Fruit fly (Drosophila melanogaster) whole organism, prepupa: ENCODE data around the gene CG18268.

ENCODE experiments used
- CG11294 ChIP-seq: fragments of 200-800 bp; sonication (Bioruptor generic); IDR thresholded peaks from 2 replicates; pipeline ENCODE4 v1.3.6; 2022; ENCODE audit warnings: missing biosample characterization, missing genetic modification characterization
- CG11762 ChIP-seq: fragments of 200-800 bp; sonication (Bioruptor generic); optimal IDR thresholded peaks from 3 replicates; lab custom pipeline; 2016; ENCODE audit warnings: missing biosample characterization, missing genetic modification characterization; ENCODE audit not compliant: insufficient read depth
- CG16779 ChIP-seq: fragments of 200-800 bp; sonication (Bioruptor generic); optimal IDR thresholded peaks from 3 replicates; lab custom pipeline; 2017; ENCODE audit warnings: missing biosample characterization, mild to moderate bottlenecking, missing genetic modification characterization
- CG3032 ChIP-seq: fragments of 200-800 bp; optimal IDR thresholded peaks from 2 replicates; lab custom pipeline; 2019; ENCODE audit warnings: missing biosample characterization, mild to moderate bottlenecking, missing genetic modification characterization, moderate library complexity
- CG34406 ChIP-seq: fragments of 200-800 bp; sonication (Bioruptor generic); optimal IDR thresholded peaks from 3 replicates; lab custom pipeline; 2016; ENCODE audit warnings: missing biosample characterization, missing genetic modification characterization
- CG3919 ChIP-seq: fragments of 200-800 bp; sonication (Bioruptor generic); optimal IDR thresholded peaks from 3 replicates; lab custom pipeline; 2016; ENCODE audit warnings: missing biosample characterization, missing genetic modification characterization
- CG4318 ChIP-seq: fragments of 200-800 bp; sonication (Bioruptor generic); optimal IDR thresholded peaks from 3 replicates; lab custom pipeline; 2017; ENCODE audit warnings: missing biosample characterization, mild to moderate bottlenecking, missing genetic modification characterization
- CG6163 ChIP-seq: fragments of 200-800 bp; sonication (Bioruptor generic); IDR thresholded peaks from 3 replicates; pipeline ENCODE4 v1.3.6; 2022; ENCODE audit warnings: missing biosample characterization, missing genetic modification characterization
- CG6276 ChIP-seq: fragments of 200-800 bp; sonication (Bioruptor generic); optimal IDR thresholded peaks from 2 replicates; lab custom pipeline; 2017; ENCODE audit warnings: missing biosample characterization, mild to moderate bottlenecking, missing genetic modification characterization
- CG6854 ChIP-seq: fragments of 200-800 bp; sonication (Bioruptor generic); optimal IDR thresholded peaks from 2 replicates; lab custom pipeline; 2017; ENCODE audit warnings: missing biosample characterization, mild to moderate bottlenecking, missing genetic modification characterization
- CG7368 ChIP-seq: fragments of 200-800 bp; sonication (Bioruptor generic); optimal IDR thresholded peaks from 3 replicates; lab custom pipeline; 2016; ENCODE audit warnings: missing biosample characterization, missing genetic modification characterization
- CG8119 ChIP-seq: fragments of 200-800 bp; sonication (Bioruptor generic); IDR thresholded peaks from 3 replicates; pipeline ENCODE4 v1.3.6; 2022; ENCODE audit warnings: missing biosample characterization, missing genetic modification characterization
- CG8319 ChIP-seq: fragments of 200-800 bp; sonication (Bioruptor generic); optimal IDR thresholded peaks from 3 replicates; lab custom pipeline; 2016; ENCODE audit warnings: missing biosample characterization, missing genetic modification characterization
- CG8632 ChIP-seq: fragments of 200-800 bp; sonication (Bioruptor generic); optimal IDR thresholded peaks from 3 replicates; lab custom pipeline; 2016; ENCODE audit warnings: missing biosample characterization, missing genetic modification characterization
- CG9139 ChIP-seq: fragments of 200-800 bp; sonication (Bioruptor generic); optimal IDR thresholded peaks from 3 replicates; lab custom pipeline; 2017; ENCODE audit warnings: missing biosample characterization, mild to moderate bottlenecking, missing genetic modification characterization
- Eip78C ChIP-seq: fragments of 200-800 bp; sonication (Bioruptor generic); peaks from one replicate; lab custom pipeline; 2016; ENCODE audit warnings: missing biosample characterization, missing genetic modification characterization
- Ets21C ChIP-seq: fragments of 200-800 bp; sonication (Bioruptor generic); optimal IDR thresholded peaks from 3 replicates; lab custom pipeline; 2016; ENCODE audit warnings: missing biosample characterization, missing genetic modification characterization
- Ets96B ChIP-seq: fragments of 200-800 bp; optimal IDR thresholded peaks from 2 replicates; lab custom pipeline; 2019; ENCODE audit warnings: missing biosample characterization, mild to moderate bottlenecking, missing genetic modification characterization, moderate library complexity
- Gug ChIP-seq: fragments of 200-800 bp; sonication (Bioruptor generic); IDR thresholded peaks from 2 replicates; pipeline ENCODE4 v1.3.6; 2022; ENCODE audit warnings: missing biosample characterization, missing genetic modification characterization
- Hr38 ChIP-seq: sonication (Bioruptor generic); optimal IDR thresholded peaks from 2 replicates; lab custom pipeline; 2016; ENCODE audit warnings: missing biosample characterization, missing genetic modification characterization
- Hr39 ChIP-seq: fragments of 200-800 bp; sonication (Bioruptor generic); optimal IDR thresholded peaks from 2 replicates; lab custom pipeline; 2016; ENCODE audit warnings: missing biosample characterization, missing genetic modification characterization
- Lpt ChIP-seq: fragments of 200-800 bp; sonication (Bioruptor generic); optimal IDR thresholded peaks from 3 replicates; lab custom pipeline; 2016; ENCODE audit warnings: missing biosample characterization, missing genetic modification characterization
- Met ChIP-seq: fragments of 200-800 bp; sonication (Bioruptor generic); optimal IDR thresholded peaks from 3 replicates; lab custom pipeline; 2016; ENCODE audit warnings: missing biosample characterization, missing genetic modification characterization
- OdsH ChIP-seq: fragments of 200-800 bp; sonication (Bioruptor generic); optimal IDR thresholded peaks from 3 replicates; lab custom pipeline; 2016; ENCODE audit warnings: missing biosample characterization, missing genetic modification characterization
- Sox102F ChIP-seq: fragments of 200-800 bp; sonication (Bioruptor generic); optimal IDR thresholded peaks from 2 replicates; lab custom pipeline; 2016; ENCODE audit warnings: missing biosample characterization, mild to moderate bottlenecking, missing genetic modification characterization
- Sox14 ChIP-seq: fragments of 200-800 bp; sonication (Bioruptor generic); optimal IDR thresholded peaks from 3 replicates; lab custom pipeline; 2016; ENCODE audit warnings: missing biosample characterization, missing genetic modification characterization
- Sox15 ChIP-seq: fragments of 200-800 bp; sonication (Bioruptor generic); optimal IDR thresholded peaks from 3 replicates; lab custom pipeline; 2016; ENCODE audit warnings: missing biosample characterization, missing genetic modification characterization
- achi ChIP-seq: fragments of 200-800 bp; sonication (Bioruptor generic); optimal IDR thresholded peaks from 3 replicates; lab custom pipeline; 2016; ENCODE audit warnings: missing biosample characterization, missing genetic modification characterization
- dac ChIP-seq: fragments of 200-800 bp; sonication (Bioruptor generic); optimal IDR thresholded peaks from 2 replicates; lab custom pipeline; 2017; ENCODE audit warnings: missing biosample characterization, mild to moderate bottlenecking, missing genetic modification characterization
- eg ChIP-seq: fragments of 200-800 bp; sonication (Bioruptor generic); IDR thresholded peaks from 3 replicates; pipeline ENCODE4 v1.3.6; 2022; ENCODE audit warnings: missing biosample characterization, missing genetic modification characterization
- fd59A ChIP-seq: fragments of 200-800 bp; sonication (Bioruptor generic); optimal IDR thresholded peaks from 2 replicates; lab custom pipeline; 2017; ENCODE audit warnings: missing biosample characterization, mild to moderate bottlenecking, missing genetic modification characterization, missing genetic modification reagents
- fd85E ChIP-seq: fragments of 200-800 bp; sonication (Bioruptor generic); optimal IDR thresholded peaks from 3 replicates; lab custom pipeline; 2016; ENCODE audit warnings: missing biosample characterization, missing genetic modification characterization
- net ChIP-seq: fragments of 200-800 bp; sonication (Bioruptor generic); optimal IDR thresholded peaks from 3 replicates; lab custom pipeline; 2016; ENCODE audit warnings: missing biosample characterization, missing genetic modification characterization
- pdm3 ChIP-seq: fragments of 200-800 bp; sonication (Bioruptor generic); optimal IDR thresholded peaks from 3 replicates; lab custom pipeline; 2016; ENCODE audit warnings: missing biosample characterization, missing genetic modification characterization
- salr ChIP-seq, 2 experiments: fragments of 200-800 bp; sonication (Bioruptor generic); optimal IDR thresholded peaks; 3 replicates each; lab custom pipeline; 2016 to 2018; ENCODE audit warnings: missing biosample characterization in 2 of 2, missing genetic modification characterization in 2 of 2, mild to moderate bottlenecking in 1 of 2
- ss ChIP-seq, 2 experiments: fragments of 200-800 bp; sonication (Bioruptor generic); optimal IDR thresholded peaks; 2 replicates in 1 of 2; 3 replicates in 1 of 2; lab custom pipeline; 2017 to 2018; ENCODE audit warnings: mild to moderate bottlenecking in 2 of 2, missing biosample characterization in 2 of 2, missing genetic modification characterization in 2 of 2, moderate library complexity in 1 of 2
- svp ChIP-seq: fragments of 200-800 bp; sonication (Bioruptor generic); peaks from one replicate; lab custom pipeline; 2016; ENCODE audit warnings: missing biosample characterization, missing genetic modification characterization
- topi ChIP-seq: fragments of 200-800 bp; sonication (Bioruptor generic); optimal IDR thresholded peaks from 3 replicates; lab custom pipeline; 2016; ENCODE audit warnings: missing biosample characterization, missing genetic modification characterization
- vri ChIP-seq: fragments of 200-800 bp; sonication (Bioruptor generic); optimal IDR thresholded peaks from 3 replicates; lab custom pipeline; 2016; ENCODE audit warnings: missing biosample characterization, mild to moderate bottlenecking, missing genetic modification characterization

The CG18268 gene

dm6 chr3R:7809662-7810621, 5.7 kb upstream of the CG18268 start, which contains the start of the genes CG2993 and sgll (continued):
- TF ChIP-seq achi (GFP tag; lab: Kevin White, UChicago) (peak; percentile 57), CG11294 (GFP tag; lab: Robert Waterston, UW) (peak; percentile 41; the same call in 1 of the 2 replicates), fd85E (GFP tag; lab: Kevin White, UChicago) (peak; percentile 20), Sox102F (peak; percentile 61), pdm3 (peak; percentile 85), Eip78C (GFP tag; lab: Kevin White, UChicago) (peak; percentile 91), Ets21C (peak; percentile 80), Hr38 (GFP tag; lab: Kevin White, UChicago) (no peak), Lpt (GFP tag; lab: Kevin White, UChicago) (peak; percentile 41), topi (GFP tag; lab: Kevin White, UChicago) (peak; percentile 71), fd59A (GFP tag; lab: Kevin White, UChicago) (peak; percentile 48), vri (GFP tag; lab: Kevin White, UChicago) (peak; percentile 64), eg (GFP tag; lab: Robert Waterston, UW) (peak; percentile 56; the same call in 2 of the 3 replicates), CG3032 (tag; lab: Kevin White, UChicago) (peak; percentile 50), CG11762 (GFP tag; lab: Kevin White, UChicago) (peak; percentile 29), CG7368 (peak; percentile 63), net (GFP tag; lab: Kevin White, UChicago) (peak; percentile 55), Met (peak; percentile 84), Sox15 (GFP tag; lab: Kevin White, UChicago) (peak; percentile 80), CG8319 (peak; percentile 70), CG3919 (peak; percentile 85), salr (GFP tag; optimal IDR thresholded peaks at IDR 0.05; lab: Kevin White, UChicago) (peak in 1 of 2 experiments; percentile 88), CG6854 (GFP tag; lab: Kevin White, UChicago) (no peak), CG16779 (tag; lab: Kevin White, UChicago) (peak; percentile 18), ss (GFP tag; optimal IDR thresholded peaks at IDR 0.05; lab: Kevin White, UChicago) (no peak), CG8119 (GFP tag; lab: Robert Waterston, UW) (no peak), Hr39 (GFP tag; lab: Kevin White, UChicago) (peak; percentile 95), Ets96B (no peak), CG8632 (GFP tag; lab: Kevin White, UChicago) (no peak), Gug (peak; percentile 28; the same call in 1 of the 2 replicates), OdsH (peak; percentile 88), svp (GFP tag; lab: Kevin White, UChicago) (peak; percentile 87), Sox14 (GFP tag; lab: Kevin White, UChicago) (peak; percentile 82), CG6163 (GFP tag; lab: Robert Waterston, UW) (peak; percentile 59; the same call in 1 of the 3 replicates)

- TF ChIP-seq CG34406 (GFP tag; lab: Kevin White, UChicago) (no peak), Gug (no peak), eg (GFP tag; lab: Robert Waterston, UW) (no peak), CG4318 (GFP tag; lab: Kevin White, UChicago) (no peak), Met (no peak), CG9139 (GFP tag; lab: Kevin White, UChicago) (no peak), CG11294 (GFP tag; lab: Robert Waterston, UW) (no peak), CG6276 (GFP tag; lab: Kevin White, UChicago) (no peak), pdm3 (no peak), dac (GFP tag; lab: Kevin White, UChicago) (no peak)
- TF ChIP-seq, all 60 proteins: peak for 0
Measured at dm6 chr3R:7802693-7803092, 1.5 kb downstream of the CG18268 start, which contains the start of gene CG3014. TSS of gene CG3014 (minus strand) at chr3R:7802793.
